Fruit fly (Drosophila melanogaster) whole organism, wandering third instar larva: ENCODE measurements around the gene D12.

Experiments used
- Abd-B ChIP-seq: fragments of >200 bp; optimal IDR thresholded peaks from 2 replicates; lab custom pipeline; 2017; ENCODE audit warnings: missing biosample characterization, missing genetic modification characterization
- CG32264 ChIP-seq: fragments of 200-800 bp; sonication (Bioruptor generic); optimal IDR thresholded peaks from 2 replicates; lab custom pipeline; 2016; ENCODE audit warnings: missing biosample characterization, missing genetic modification characterization
- CG9705 ChIP-seq: fragments of 200-800 bp; sonication (Bioruptor generic); optimal IDR thresholded peaks from 2 replicates; lab custom pipeline; 2018; ENCODE audit warnings: missing biosample characterization, mild to moderate bottlenecking, missing genetic modification characterization
- CrebA ChIP-seq: fragments of 200-800 bp; sonication (Bioruptor generic); optimal IDR thresholded peaks from 2 replicates; lab custom pipeline; 2016; ENCODE audit warnings: missing biosample characterization, mild to moderate bottlenecking, missing genetic modification characterization, borderline replicate concordance
- Dif ChIP-seq: fragments of 200-275, 200-300 bp; sonication (Bioruptor generic); optimal IDR thresholded peaks from 2 replicates; lab custom pipeline; 2018; ENCODE audit warnings: missing biosample characterization, missing genetic modification characterization; ENCODE audit not compliant: partially characterized antibody
- Hnf4 ChIP-seq: fragments of 200-800 bp; sonication (Bioruptor generic); optimal IDR thresholded peaks from 2 replicates; lab custom pipeline; 2016; ENCODE audit warnings: missing biosample characterization, mild to moderate bottlenecking, missing genetic modification characterization
- Hr78 ChIP-seq: fragments of >200 bp; optimal IDR thresholded peaks from 2 replicates; lab custom pipeline; 2017; ENCODE audit warnings: missing biosample characterization, missing genetic modification characterization
- Hr83 ChIP-seq: fragments of 200-300 bp; sonication (Bioruptor generic); optimal IDR thresholded peaks from 2 replicates; lab custom pipeline; 2016; ENCODE audit warnings: missing biosample characterization, mild to moderate bottlenecking, missing genetic modification characterization, moderate library complexity; ENCODE audit not compliant: poor library complexity, severe bottlenecking
- Jra ChIP-seq: sonication (Bioruptor generic); optimal IDR thresholded peaks from 2 replicates; lab custom pipeline; 2016; ENCODE audit warnings: missing biosample characterization, missing genetic modification characterization
- Mio ChIP-seq: sonication (Bioruptor generic); optimal IDR thresholded peaks from 2 replicates; lab custom pipeline; 2016; ENCODE audit warnings: missing biosample characterization, missing genetic modification characterization
- Myc ChIP-seq: fragments of >200 bp; optimal IDR thresholded peaks from 2 replicates; lab custom pipeline; 2017
- N ChIP-seq: fragments of >200 bp; optimal IDR thresholded peaks from 2 replicates; lab custom pipeline; 2018; ENCODE audit warnings: missing biosample characterization, missing external identifiers, missing genetic modification characterization
- OdsH ChIP-seq: fragments of 200-800 bp; sonication (Bioruptor generic); optimal IDR thresholded peaks from 2 replicates; lab custom pipeline; 2016; ENCODE audit warnings: missing biosample characterization, mild to moderate bottlenecking, missing genetic modification characterization
- Rel ChIP-seq, 2 experiments: fragments of 200-800 bp; sonication (Bioruptor generic) in 1 of 2; optimal IDR thresholded peaks; 2 replicates in 1 of 2; 3 replicates in 1 of 2; lab custom pipeline; 2016 to 2019; ENCODE audit warnings: mild to moderate bottlenecking in 2 of 2, missing biosample characterization in 2 of 2, missing genetic modification characterization in 2 of 2, moderate library complexity in 1 of 2
- Sp1 ChIP-seq: fragments of 200-800 bp; sonication (Bioruptor generic); optimal IDR thresholded peaks from 3 replicates; lab custom pipeline; 2019; ENCODE audit warnings: missing biosample characterization, mild to moderate bottlenecking, missing genetic modification characterization, moderate library complexity
- Vsx2 ChIP-seq: fragments of 200-300, 225-300 bp; sonication (Bioruptor generic); optimal IDR thresholded peaks from 2 replicates; lab custom pipeline; 2018; ENCODE audit warnings: missing biosample characterization, missing genetic modification characterization; ENCODE audit not compliant: partially characterized antibody
- brk ChIP-seq: fragments of 200-800 bp; sonication (Bioruptor generic); optimal IDR thresholded peaks from 2 replicates; lab custom pipeline; 2016; ENCODE audit warnings: missing biosample characterization, mild to moderate bottlenecking, missing genetic modification characterization
- dl ChIP-seq, 2 experiments: fragments of 175-275, 200-275 bp in 1 of 2; fragments of 200-275 bp in 1 of 2; sonication (Bioruptor generic); optimal IDR thresholded peaks; lab custom pipeline; 2018; ENCODE audit warnings: mild to moderate bottlenecking in 2 of 2, missing biosample characterization in 2 of 2, missing genetic modification characterization in 2 of 2, moderate library complexity in 2 of 2; ENCODE audit not compliant: partially characterized antibody in 2 of 2, insufficient read depth in 1 of 2
- dmrt93B ChIP-seq: fragments of 200-800 bp; sonication (Bioruptor generic); optimal IDR thresholded peaks from 2 replicates; lab custom pipeline; 2018; ENCODE audit warnings: missing biosample characterization, mild to moderate bottlenecking, missing genetic modification characterization
- dsf ChIP-seq: sonication (Bioruptor generic); optimal IDR thresholded peaks from 2 replicates; lab custom pipeline; 2016; ENCODE audit warnings: missing biosample characterization, missing genetic modification characterization, borderline replicate concordance
- h ChIP-seq: fragments of 200-800 bp; sonication (Bioruptor generic); optimal IDR thresholded peaks from 3 replicates; lab custom pipeline; 2016; ENCODE audit warnings: missing biosample characterization, mild to moderate bottlenecking, missing genetic modification characterization
- jim ChIP-seq: fragments of 175-275, 200-325 bp; sonication (Bioruptor generic); optimal IDR thresholded peaks from 2 replicates; lab custom pipeline; 2016; ENCODE audit warnings: missing biosample characterization, mild to moderate bottlenecking, missing genetic modification characterization
- lola ChIP-seq: fragments of >200 bp; optimal IDR thresholded peaks from 2 replicates; lab custom pipeline; 2017; ENCODE audit warnings: missing biosample characterization, missing genetic modification characterization
- pan ChIP-seq: fragments of >200 bp; optimal IDR thresholded peaks from 2 replicates; lab custom pipeline; 2017
- psq ChIP-seq: fragments of 200-800 bp; sonication (Bioruptor generic); optimal IDR thresholded peaks from 3 replicates; lab custom pipeline; 2017; ENCODE audit warnings: missing biosample characterization, mild to moderate bottlenecking, missing genetic modification characterization, moderate library complexity
- sage ChIP-seq: fragments of 200-800 bp; sonication (Bioruptor generic); optimal IDR thresholded peaks from 2 replicates; lab custom pipeline; 2016; ENCODE audit warnings: missing biosample characterization, mild to moderate bottlenecking, missing genetic modification characterization
- sv ChIP-seq: fragments of 200-800 bp; sonication (Bioruptor generic); optimal IDR thresholded peaks from 3 replicates; lab custom pipeline; 2016; ENCODE audit warnings: missing biosample characterization, missing genetic modification characterization
- tai ChIP-seq: sonication (Bioruptor generic); optimal IDR thresholded peaks from 2 replicates; lab custom pipeline; 2016; ENCODE audit warnings: missing biosample characterization, missing genetic modification characterization
- usp ChIP-seq: fragments of >200 bp; optimal IDR thresholded peaks from 2 replicates; lab custom pipeline; 2017; ENCODE audit warnings: missing biosample characterization, missing genetic modification characterization
- woc ChIP-seq: sonication (Bioruptor generic); optimal IDR thresholded peaks from 2 replicates; lab custom pipeline; 2016; ENCODE audit warnings: missing biosample characterization, mild to moderate bottlenecking, missing genetic modification characterization

Gene D12

DNA sequence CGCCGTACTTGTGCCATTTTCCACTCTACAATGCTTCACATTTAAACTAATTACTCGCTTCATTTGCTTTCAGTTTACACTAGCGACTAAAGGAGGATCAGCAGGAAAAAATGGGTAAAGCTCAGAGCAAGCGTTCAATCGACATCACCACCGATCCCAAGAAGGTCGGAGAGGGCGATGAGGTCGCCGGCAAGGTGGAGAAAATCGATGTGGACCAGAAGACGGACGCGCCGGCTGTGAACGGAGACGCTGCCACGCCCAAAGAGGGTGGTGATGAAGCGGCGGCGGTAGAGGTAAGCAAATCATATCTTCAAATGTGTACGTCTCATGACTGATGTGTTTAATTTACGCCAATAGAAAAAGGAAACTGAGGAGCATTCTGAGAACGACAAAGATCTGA, 10.4 kb downstream of the D12 start:
- TF ChIP-seq sv, result no peak
- TF ChIP-seq Hr78 (GFP tag; lab: Kevin White, UChicago), result no peak
- TF ChIP-seq CG9705 (GFP tag; lab: Kevin White, UChicago), result no peak
- no peak for TF ChIP-seq OdsH (GFP tag; lab: Kevin White, UChicago)
- no peak for TF ChIP-seq Abd-B (GFP tag; lab: Kevin White, UChicago)
- no peak for TF ChIP-seq N (GFP tag; lab: Kevin White, UChicago)
- no peak for TF ChIP-seq CrebA (GFP tag; lab: Kevin White, UChicago)
- TF ChIP-seq CG32264 (GFP tag; lab: Kevin White, UChicago), result no peak
- TF ChIP-seq Myc (lab: Kevin White, UChicago), result no peak
- no peak for TF ChIP-seq Mio (GFP tag; lab: Kevin White, UChicago)
- TF ChIP-seq psq, result no peak
- TF ChIP-seq Dif (GFP tag; lab: Kevin White, UChicago), result no peak
- no peak for TF ChIP-seq Jra

dm6 chr2L:8425962-8426759, 11.0 kb downstream of the D12 start:
- TF ChIP-seq Jra (peak; percentile 45), sage (GFP tag; lab: Kevin White, UChicago) (peak; percentile 17), Hnf4 (peak; percentile 10), Rel (GFP tag; optimal IDR thresholded peaks at IDR 0.05; lab: Kevin White, UChicago) (no peak), Rel (tag; optimal IDR thresholded peaks at IDR 0.05; lab: Kevin White, UChicago) (no peak)

- TF ChIP-seq Mio (GFP tag; lab: Kevin White, UChicago), result no peak
- TF ChIP-seq tai (GFP tag; lab: Kevin White, UChicago), result peak; percentile 36
- TF ChIP-seq, all 38 proteins: peak for 1
These were observed 12.0 kb downstream of the D12 start for dm6 chr2L:8425212-8425611.

dm6 chr2L:8424662-8425208, 12.4 kb downstream of the D12 start:
- TF ChIP-seq brk (GFP tag; lab: Kevin White, UChicago) (no peak), Hr83 (GFP tag; lab: Kevin White, UChicago) (no peak), usp (no peak), lola (GFP tag; lab: Kevin White, UChicago) (no peak), dsf (GFP tag; lab: Kevin White, UChicago) (no peak), pan (lab: Kevin White, UChicago) (no peak), Rel (GFP tag; optimal IDR thresholded peaks at IDR 0.05; lab: Kevin White, UChicago) (no peak), Rel (tag; optimal IDR thresholded peaks at IDR 0.05; lab: Kevin White, UChicago) (no peak), CG32264 (GFP tag; lab: Kevin White, UChicago) (no peak), dl (GFP tag; optimal IDR thresholded peaks at IDR 0.05; lab: Kevin White, UChicago; ENCODE audit: insufficient read depth in 1 of 2, partially characterized antibody in 2 of 2) (peak in 1 of 2 experiments; percentile 13), Hnf4 (no peak), jim (GFP tag; lab: Kevin White, UChicago) (no peak), Abd-B (GFP tag; lab: Kevin White, UChicago) (no peak), Vsx2 (GFP tag; lab: Kevin White, UChicago) (no peak), Dif (GFP tag; lab: Kevin White, UChicago) (peak; percentile 22), sage (GFP tag; lab: Kevin White, UChicago) (no peak)

- TF ChIP-seq Sp1, result no peak
- TF ChIP-seq CG32264 (GFP tag; lab: Kevin White, UChicago), result no peak
- no peak for TF ChIP-seq sv
- TF ChIP-seq Vsx2 (GFP tag; lab: Kevin White, UChicago), result no peak
- TF ChIP-seq jim (GFP tag; lab: Kevin White, UChicago), result no peak
- TF ChIP-seq Myc (lab: Kevin White, UChicago), result no peak
- peak; percentile 6 for TF ChIP-seq h (GFP tag; lab: Kevin White, UChicago)
- TF ChIP-seq Jra, result no peak
- no peak for TF ChIP-seq OdsH (GFP tag; lab: Kevin White, UChicago)
- no peak for TF ChIP-seq Rel (GFP tag; optimal IDR thresholded peaks at IDR 0.05; lab: Kevin White, UChicago)
- TF ChIP-seq Rel (tag; optimal IDR thresholded peaks at IDR 0.05; lab: Kevin White, UChicago), result peak; percentile 8
- no peak for TF ChIP-seq woc (GFP tag; lab: Kevin White, UChicago)
- TF ChIP-seq dsf (GFP tag; lab: Kevin White, UChicago), result no peak
- peak; percentile 38 for TF ChIP-seq brk (GFP tag; lab: Kevin White, UChicago)
- no peak for TF ChIP-seq dmrt93B (GFP tag; lab: Kevin White, UChicago)
These were observed 13.1 kb downstream of the D12 start for dm6 chr2L:8424090-8424470.
